Fruit fly (Drosophila melanogaster) S2 (cell line): ENCODE results near the gene CG13137.

Experiments
- CG8478 ChIP-seq: fragments of >200 bp; optimal IDR thresholded peaks from 2 replicates; lab custom pipeline; 2018
- CTCF ChIP-seq, 2 experiments: fragments of >200 bp; optimal IDR thresholded peaks; 2 replicates each; lab custom pipeline; 2018

The CG13137 gene

DNA sequence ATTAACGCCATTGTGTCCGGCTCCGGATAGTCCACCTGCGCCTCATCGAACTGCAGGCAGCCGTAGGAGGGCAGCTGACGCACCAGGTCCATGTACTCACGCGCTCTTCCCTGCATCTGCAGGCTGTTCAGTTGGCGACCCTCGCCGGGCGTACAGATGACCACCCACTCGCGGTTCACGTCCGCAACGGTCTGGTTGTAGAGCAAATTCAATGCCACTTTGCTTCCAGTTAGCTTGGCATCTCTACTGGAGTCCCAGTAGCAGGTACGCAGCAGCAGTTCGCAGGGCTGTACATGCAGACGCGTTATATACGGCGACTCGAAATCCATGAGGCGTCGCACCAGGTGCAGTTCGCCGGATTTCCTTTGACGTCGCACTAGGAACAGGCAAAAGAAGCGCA lies 33.4 kb downstream of the CG13137 start:
- TF ChIP-seq CG8478 (lab: Kevin White, UChicago), result no peak
- no peak for TF ChIP-seq CTCF (optimal IDR thresholded peaks at IDR 0.05; lab: Kevin White, UChicago)

- no peak for TF ChIP-seq CG8478 (lab: Kevin White, UChicago)
- no peak for TF ChIP-seq CTCF (optimal IDR thresholded peaks at IDR 0.05; lab: Kevin White, UChicago)
Measured at dm6 chr2L:10206633-10207162, 34.2 kb downstream of the CG13137 start, which contains the start of gene Snx17. TSS of gene Snx17 (minus strand) at chr2L:10206961.

- TF ChIP-seq CTCF (optimal IDR thresholded peaks at IDR 0.05; lab: Kevin White, UChicago) (no peak), CG8478 (lab: Kevin White, UChicago) (no peak)
Measured at dm6 chr2L:10208799-10209794, 36.6 kb downstream of the CG13137 start, which contains the start of gene CG5731. TSS of gene CG5731 (minus strand) at chr2L:10209744.

dm6 chr2L:10210631-10211557 lies 38.4 kb downstream of the CG13137 start, which contains the start of the genes CG5727 and ath:
TSS of gene CG5727 (minus strand) at chr2L:10210681.
TSS of gene ath (plus strand) at chr2L:10211143.
- TF ChIP-seq CG8478 (lab: Kevin White, UChicago) (no peak), CTCF (optimal IDR thresholded peaks at IDR 0.05; lab: Kevin White, UChicago) (no peak)

dm6 chr2L:10220010-10220409 lies 47.5 kb downstream of the CG13137 start:
- TF ChIP-seq CTCF (optimal IDR thresholded peaks at IDR 0.05; lab: Kevin White, UChicago) (no peak), CG8478 (lab: Kevin White, UChicago) (no peak)

DNA sequence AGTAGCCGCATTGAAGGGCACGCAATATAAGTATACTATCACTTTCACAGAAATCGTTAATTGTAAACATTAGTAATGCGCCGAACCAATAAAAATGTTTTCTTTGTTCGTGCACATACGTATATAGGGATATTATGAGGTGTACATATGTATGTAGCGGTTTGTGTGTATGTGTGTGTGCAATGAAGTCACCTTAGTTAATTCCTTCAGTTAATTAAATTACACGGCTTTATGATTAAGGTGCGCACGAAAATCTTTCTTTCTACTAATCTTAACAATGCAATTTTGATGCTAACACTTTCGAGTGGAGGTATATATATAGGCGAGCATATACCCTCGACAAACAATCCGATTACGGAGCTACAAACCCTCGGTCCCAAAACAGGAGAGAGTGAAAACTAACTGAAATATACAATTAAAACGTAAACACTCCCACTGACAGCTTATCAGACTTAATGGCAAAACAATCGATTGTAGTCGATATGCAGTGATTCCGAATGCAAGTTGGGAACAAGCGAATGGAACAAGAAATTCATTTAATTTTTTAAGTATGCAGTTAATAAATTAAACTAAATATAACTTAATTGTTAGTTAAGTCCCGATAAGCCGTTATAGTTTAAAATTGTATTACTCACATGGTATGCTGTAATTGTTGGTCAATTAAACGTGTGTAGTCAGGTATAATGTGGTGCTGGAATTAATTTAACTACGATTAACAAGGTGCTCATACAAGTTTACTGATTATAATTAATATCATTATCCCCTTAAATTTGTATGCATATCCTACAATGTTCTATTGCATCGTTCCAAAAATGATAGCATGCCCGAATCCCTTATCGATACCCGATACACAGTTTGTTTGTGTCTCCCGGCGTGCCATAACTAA lies 48.2 kb downstream of the CG13137 start, which contains the start of the genes Npc1a and Prosalpha6:
Npc1a (minus strand) TSS at position 716 of the 886 bp plus-strand sequence.
Prosalpha6 (plus strand) TSS at position 851 of the 886 bp plus-strand sequence.
- TF ChIP-seq CG8478 (lab: Kevin White, UChicago) (no peak), CTCF (optimal IDR thresholded peaks at IDR 0.05; lab: Kevin White, UChicago) (no peak)

dm6 chr2L:10221387-10221705 lies 48.8 kb downstream of the CG13137 start:
- TF ChIP-seq CG8478 (lab: Kevin White, UChicago) (no peak), CTCF (optimal IDR thresholded peaks at IDR 0.05; lab: Kevin White, UChicago) (no peak)

DNA sequence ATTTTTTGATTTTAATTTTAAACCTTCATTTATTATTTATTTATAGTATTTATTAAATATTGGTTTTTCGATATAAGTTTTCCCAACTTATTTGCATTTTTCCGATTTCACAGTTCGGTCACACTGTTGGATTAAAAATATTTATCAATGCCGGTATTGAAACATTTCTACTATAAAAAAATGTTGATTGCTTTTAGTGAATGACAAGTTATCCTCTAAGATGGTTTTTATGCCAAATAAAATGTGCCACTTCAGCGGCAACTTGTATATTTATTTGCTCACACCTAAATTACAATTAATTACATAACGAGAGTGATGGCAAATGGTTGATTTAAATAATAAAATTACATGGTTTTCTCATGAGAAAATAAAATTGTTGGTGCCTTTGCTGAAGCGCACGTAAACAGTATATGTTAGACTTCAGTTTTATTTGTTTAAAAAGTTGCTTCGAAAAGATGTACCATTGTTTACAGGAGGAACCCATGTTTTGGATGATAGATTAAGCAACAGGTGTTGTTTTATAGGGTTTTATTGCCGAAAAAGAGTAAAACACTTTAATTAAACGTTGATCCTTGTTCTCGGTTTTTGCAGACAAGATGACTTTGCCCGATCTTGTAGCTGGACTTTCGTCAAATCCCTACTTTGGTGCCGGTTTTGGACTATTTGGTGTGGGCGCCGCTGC lies 50.2 kb downstream of the CG13137 start, which contains the start of gene Bcs1:
Bcs1 (plus strand) TSS at position 108 of the 682 bp plus-strand sequence.
- TF ChIP-seq CG8478 (lab: Kevin White, UChicago), result no peak
- TF ChIP-seq CTCF (optimal IDR thresholded peaks at IDR 0.05; lab: Kevin White, UChicago), result no peak
